Worm (Caenorhabditis elegans): ENCODE measurements around the gene fbxb-20.
"Not testable (repeated sequence)": the region's sequence is repeated elsewhere in the genome, so short reads cannot be mapped to it uniquely, and the experiment has no call there.

Gene fbxb-20

DNA sequence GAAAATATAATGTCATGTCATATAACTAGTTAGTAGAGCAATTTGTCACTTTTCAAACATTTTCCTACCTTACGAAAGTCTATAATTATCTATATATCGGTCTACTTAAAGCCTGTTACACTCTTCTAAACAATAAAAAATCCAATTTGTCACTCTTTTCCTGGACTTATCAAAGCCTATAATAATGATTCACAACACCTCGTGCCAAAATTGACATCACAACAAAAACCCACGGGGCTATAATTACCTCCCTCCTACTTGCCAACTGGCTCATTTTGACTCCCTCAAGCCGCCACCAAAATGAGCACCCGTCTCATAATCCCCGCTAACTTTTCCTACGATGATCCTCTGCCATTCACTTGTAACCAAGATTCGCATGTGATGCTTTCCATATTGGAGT lies 14.0 kb downstream of the fbxb-20 start, which contains the start of gene srg-20:
Gene srg-20, plus strand, starts transcription at position 301 of the 400 bp plus-strand sequence.
- TF ChIP-seq unc-62 (GFP tag; optimal IDR thresholded peaks at IDR 0.05); zag-1 (tag; optimal IDR thresholded peaks at IDR 0.05); egl-27 (tag; optimal IDR thresholded peaks at IDR 0.05): not testable (repeated sequence)

- TF ChIP-seq elt-2 (tag; optimal IDR thresholded peaks at IDR 0.05) (peak; percentile 70), pqm-1 (tag; optimal IDR thresholded peaks at IDR 0.05) (peak; percentile 47), elt-3 (tag; optimal IDR thresholded peaks at IDR 0.05) (no peak), tbx-2 (tag; optimal IDR thresholded peaks at IDR 0.05) (no peak), ceh-16 (tag; optimal IDR thresholded peaks at IDR 0.05) (no peak), elt-1 (tag; optimal IDR thresholded peaks at IDR 0.05) (no peak), nhr-12 (tag; optimal IDR thresholded peaks at IDR 0.05) (no peak), ztf-4 (tag; optimal IDR thresholded peaks at IDR 0.05) (no peak), nhr-23 (tag; optimal IDR thresholded peaks at IDR 0.05) (no peak)
These were observed 14.4 kb downstream of the fbxb-20 start for ce11 chrII:1635969-1636368.

DNA sequence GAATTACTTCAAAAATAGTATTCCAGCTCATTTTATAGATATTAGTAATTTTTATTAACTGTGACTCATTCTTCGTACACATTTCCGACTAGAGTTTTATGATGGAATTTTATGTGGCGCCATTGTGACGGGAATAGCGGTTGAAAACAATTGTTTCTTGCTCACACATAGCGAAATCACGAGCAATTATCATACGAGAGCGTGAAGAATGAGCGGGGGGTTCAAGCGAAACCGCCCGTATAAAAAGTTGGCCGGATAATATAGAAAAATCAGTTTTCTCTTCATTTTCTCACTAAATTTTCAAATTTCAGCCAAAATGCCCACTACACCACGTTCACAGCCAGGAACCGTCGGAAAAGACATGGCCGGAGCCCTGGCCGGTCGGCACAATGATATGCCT lies 16.9 kb downstream of the fbxb-20 start, which contains the start of gene C08E3.1:
Gene C08E3.1, plus strand, starts transcription at position 301 of the 400 bp plus-strand sequence.
- TF ChIP-seq pqm-1 (tag; optimal IDR thresholded peaks at IDR 0.05); nhr-23 (tag; optimal IDR thresholded peaks at IDR 0.05); nhr-43 (tag; optimal IDR thresholded peaks at IDR 0.05; ENCODE audit: poor library complexity, severe bottlenecking): not testable (repeated sequence)

- not testable (repeated sequence) for TF ChIP-seq fkh-2, nhr-25, nhr-67 (tag; optimal IDR thresholded peaks at IDR 0.05)
These were observed 18.2 kb downstream of the fbxb-20 start, which contains the start of gene C08E3.13 for ce11 chrII:1632216-1632615. Gene C08E3.13 (minus strand): TSS chrII:1632316.

DNA sequence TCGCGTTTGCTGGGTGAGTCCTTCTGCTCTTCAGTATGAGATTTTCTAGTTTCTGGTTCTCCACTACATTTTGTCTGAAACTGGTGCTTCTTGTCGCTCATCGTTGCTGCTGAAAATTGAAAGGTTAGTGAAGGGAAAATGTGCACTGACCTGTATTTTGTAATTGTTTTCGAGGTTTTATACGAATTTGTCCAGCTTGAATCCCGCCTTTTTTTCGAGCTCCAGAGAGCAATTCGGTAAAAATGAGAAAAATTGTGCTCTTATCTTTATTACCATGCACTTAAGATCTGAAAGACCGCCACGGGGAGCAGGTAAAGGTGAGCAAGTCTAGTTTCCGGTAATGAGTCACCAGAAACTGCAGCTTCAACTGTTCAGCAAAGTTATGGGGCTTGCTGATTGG lies 22.6 kb downstream of the fbxb-20 start, which contains the start of gene C08E3.15:
Gene C08E3.15, minus strand, starts transcription at position 101 of the 400 bp plus-strand sequence.
- not testable (repeated sequence) for TF ChIP-seq ZK546.5, fkh-2, elt-2 (tag; optimal IDR thresholded peaks at IDR 0.05)

- no peak for TF ChIP-seq nhr-76 (tag; optimal IDR thresholded peaks at IDR 0.05)
- no peak for TF ChIP-seq jun-1 (tag; optimal IDR thresholded peaks at IDR 0.05)
- no peak for TF ChIP-seq ceh-82 (tag; optimal IDR thresholded peaks at IDR 0.05)
- no peak for TF ChIP-seq ceh-28 (tag; optimal IDR thresholded peaks at IDR 0.05)
- no peak for TF ChIP-seq aly-2 (tag; optimal IDR thresholded peaks at IDR 0.05)
- TF ChIP-seq eor-1 (tag; optimal IDR thresholded peaks at IDR 0.05), result no peak
- no peak for TF ChIP-seq ceh-16 (tag; optimal IDR thresholded peaks at IDR 0.05)
- TF ChIP-seq elt-1 (tag; optimal IDR thresholded peaks at IDR 0.05), result no peak
- TF ChIP-seq sea-2 (GFP tag; optimal IDR thresholded peaks at IDR 0.05), result no peak
- TF ChIP-seq pqm-1 (tag; optimal IDR thresholded peaks at IDR 0.05), result no peak
- no peak for TF ChIP-seq fkh-10 (GFP tag; optimal IDR thresholded peaks at IDR 0.05)
- no peak for TF ChIP-seq nhr-67 (tag; optimal IDR thresholded peaks at IDR 0.05)
- no peak for TF ChIP-seq pha-4 (tag; optimal IDR thresholded peaks at IDR 0.05)
- TF ChIP-seq lin-15B (tag; optimal IDR thresholded peaks at IDR 0.05), result no peak
- no peak for TF ChIP-seq nhr-237 (tag; optimal IDR thresholded peaks at IDR 0.05)
These were observed 24.7 kb downstream of the fbxb-20 start, which contains the start of gene C08E3.14 for ce11 chrII:1625666-1626065. Gene C08E3.14 (plus strand): TSS chrII:1625966.

- TF ChIP-seq fkh-10 (GFP tag; optimal IDR thresholded peaks at IDR 0.05) (no peak), nfya-1 (tag; optimal IDR thresholded peaks at IDR 0.05; ENCODE audit: insufficient read depth) (no peak), elt-1 (tag; optimal IDR thresholded peaks at IDR 0.05) (no peak), elt-3 (tag; optimal IDR thresholded peaks at IDR 0.05) (no peak), egl-5 (tag; optimal IDR thresholded peaks at IDR 0.05) (no peak), nhr-43 (tag; optimal IDR thresholded peaks at IDR 0.05; ENCODE audit: poor library complexity, severe bottlenecking) (no peak), mml-1 (tag; optimal IDR thresholded peaks at IDR 0.05) (no peak), ceh-82 (tag; optimal IDR thresholded peaks at IDR 0.05) (no peak), pha-4 (tag; optimal IDR thresholded peaks at IDR 0.05) (no peak)
These were observed 25.8 kb downstream of the fbxb-20 start, which contains the start of gene fbxa-160 for ce11 chrII:1624572-1624971. Gene fbxa-160 (minus strand): TSS chrII:1624672.

Data from whole organism, L3 larva.